Fruit fly (Drosophila melanogaster) whole organism, prepupa: ENCODE results near the gene CG10702.

Source experiments
- Blimp-1 ChIP-seq: fragments of 200-800 bp; sonication (Bioruptor generic); optimal IDR thresholded peaks from 3 replicates; lab custom pipeline; 2017; ENCODE audit warnings: missing biosample characterization, missing genetic modification characterization, mild to moderate bottlenecking, moderate library complexity, missing genetic modification reagents
- CG10631 ChIP-seq: fragments of 200-800 bp; sonication (Bioruptor generic); optimal IDR thresholded peaks from 2 replicates; lab custom pipeline; 2016; ENCODE audit warnings: missing biosample characterization, missing genetic modification characterization
- CG10669 ChIP-seq: fragments of 200-800 bp; sonication (Bioruptor generic); optimal IDR thresholded peaks from 3 replicates; lab custom pipeline; 2018; ENCODE audit warnings: missing biosample characterization, mild to moderate bottlenecking, missing genetic modification characterization, moderate library complexity
- CG11294 ChIP-seq: fragments of 200-800 bp; sonication (Bioruptor generic); IDR thresholded peaks from 2 replicates; pipeline ENCODE4 v1.3.6; 2022; ENCODE audit warnings: missing biosample characterization, missing genetic modification characterization
- CG11762 ChIP-seq: fragments of 200-800 bp; sonication (Bioruptor generic); optimal IDR thresholded peaks from 3 replicates; lab custom pipeline; 2016; ENCODE audit warnings: missing biosample characterization, missing genetic modification characterization; ENCODE audit not compliant: insufficient read depth
- CG1621 ChIP-seq: fragments of 200-800 bp; sonication (Bioruptor generic); optimal IDR thresholded peaks from 3 replicates; lab custom pipeline; 2018; ENCODE audit warnings: missing biosample characterization, mild to moderate bottlenecking, missing genetic modification characterization
- CG3032 ChIP-seq: fragments of 200-800 bp; optimal IDR thresholded peaks from 2 replicates; lab custom pipeline; 2019; ENCODE audit warnings: missing biosample characterization, mild to moderate bottlenecking, missing genetic modification characterization, moderate library complexity
- CG31627 ChIP-seq: fragments of 200-800 bp; sonication (Bioruptor generic); optimal IDR thresholded peaks from 3 replicates; lab custom pipeline; 2016; ENCODE audit warnings: missing biosample characterization, missing genetic modification characterization
- CG32006 ChIP-seq: fragments of 200-800 bp; sonication (Bioruptor generic); optimal IDR thresholded peaks from 3 replicates; lab custom pipeline; 2017; ENCODE audit warnings: missing biosample characterization, mild to moderate bottlenecking, missing genetic modification characterization
- CG34406 ChIP-seq: fragments of 200-800 bp; sonication (Bioruptor generic); optimal IDR thresholded peaks from 3 replicates; lab custom pipeline; 2016; ENCODE audit warnings: missing biosample characterization, missing genetic modification characterization
- CG3919 ChIP-seq: fragments of 200-800 bp; sonication (Bioruptor generic); optimal IDR thresholded peaks from 3 replicates; lab custom pipeline; 2016; ENCODE audit warnings: missing biosample characterization, missing genetic modification characterization
- CG4318 ChIP-seq: fragments of 200-800 bp; sonication (Bioruptor generic); optimal IDR thresholded peaks from 3 replicates; lab custom pipeline; 2017; ENCODE audit warnings: missing biosample characterization, mild to moderate bottlenecking, missing genetic modification characterization
- CG6163 ChIP-seq: fragments of 200-800 bp; sonication (Bioruptor generic); IDR thresholded peaks from 3 replicates; pipeline ENCODE4 v1.3.6; 2022; ENCODE audit warnings: missing biosample characterization, missing genetic modification characterization
- CG6276 ChIP-seq: fragments of 200-800 bp; sonication (Bioruptor generic); optimal IDR thresholded peaks from 2 replicates; lab custom pipeline; 2017; ENCODE audit warnings: missing biosample characterization, mild to moderate bottlenecking, missing genetic modification characterization
- CG6792 ChIP-seq: fragments of 200-800 bp; sonication (Bioruptor generic); optimal IDR thresholded peaks from 3 replicates; lab custom pipeline; 2016; ENCODE audit warnings: missing biosample characterization, missing genetic modification characterization
- CG6808 ChIP-seq: fragments of 200-800 bp; sonication (Bioruptor generic); optimal IDR thresholded peaks from 3 replicates; lab custom pipeline; 2017; ENCODE audit warnings: missing biosample characterization, missing genetic modification characterization, mild to moderate bottlenecking, moderate library complexity, missing genetic modification reagents
- CG6854 ChIP-seq: fragments of 200-800 bp; sonication (Bioruptor generic); optimal IDR thresholded peaks from 2 replicates; lab custom pipeline; 2017; ENCODE audit warnings: missing biosample characterization, mild to moderate bottlenecking, missing genetic modification characterization
- CG7368 ChIP-seq: fragments of 200-800 bp; sonication (Bioruptor generic); optimal IDR thresholded peaks from 3 replicates; lab custom pipeline; 2016; ENCODE audit warnings: missing biosample characterization, missing genetic modification characterization
- CG8319 ChIP-seq: fragments of 200-800 bp; sonication (Bioruptor generic); optimal IDR thresholded peaks from 3 replicates; lab custom pipeline; 2016; ENCODE audit warnings: missing biosample characterization, missing genetic modification characterization
- CG9139 ChIP-seq: fragments of 200-800 bp; sonication (Bioruptor generic); optimal IDR thresholded peaks from 3 replicates; lab custom pipeline; 2017; ENCODE audit warnings: missing biosample characterization, mild to moderate bottlenecking, missing genetic modification characterization
- Eip75B ChIP-seq: fragments of 200-800 bp; sonication (Bioruptor generic); optimal IDR thresholded peaks from 3 replicates; lab custom pipeline; 2016; ENCODE audit warnings: missing biosample characterization, missing genetic modification characterization
- Eip78C ChIP-seq: fragments of 200-800 bp; sonication (Bioruptor generic); peaks from one replicate; lab custom pipeline; 2016; ENCODE audit warnings: missing biosample characterization, missing genetic modification characterization
- Eip93F ChIP-seq: fragments of 200-800 bp; sonication (Bioruptor generic); optimal IDR thresholded peaks from 2 replicates; lab custom pipeline; 2016; ENCODE audit warnings: missing biosample characterization, mild to moderate bottlenecking, missing genetic modification characterization
- Ets21C ChIP-seq: fragments of 200-800 bp; sonication (Bioruptor generic); optimal IDR thresholded peaks from 3 replicates; lab custom pipeline; 2016; ENCODE audit warnings: missing biosample characterization, missing genetic modification characterization
- Gug ChIP-seq: fragments of 200-800 bp; sonication (Bioruptor generic); IDR thresholded peaks from 2 replicates; pipeline ENCODE4 v1.3.6; 2022; ENCODE audit warnings: missing biosample characterization, missing genetic modification characterization
- Hr38 ChIP-seq: sonication (Bioruptor generic); optimal IDR thresholded peaks from 2 replicates; lab custom pipeline; 2016; ENCODE audit warnings: missing biosample characterization, missing genetic modification characterization
- Hr39 ChIP-seq: fragments of 200-800 bp; sonication (Bioruptor generic); optimal IDR thresholded peaks from 2 replicates; lab custom pipeline; 2016; ENCODE audit warnings: missing biosample characterization, missing genetic modification characterization
- Hr4 ChIP-seq: fragments of 200-800 bp; sonication (Bioruptor generic); optimal IDR thresholded peaks from 3 replicates; lab custom pipeline; 2016; ENCODE audit warnings: missing biosample characterization, missing genetic modification characterization
- Met ChIP-seq: fragments of 200-800 bp; sonication (Bioruptor generic); optimal IDR thresholded peaks from 3 replicates; lab custom pipeline; 2016; ENCODE audit warnings: missing biosample characterization, missing genetic modification characterization
- OdsH ChIP-seq: fragments of 200-800 bp; sonication (Bioruptor generic); optimal IDR thresholded peaks from 3 replicates; lab custom pipeline; 2016; ENCODE audit warnings: missing biosample characterization, missing genetic modification characterization
- Smox ChIP-seq: fragments of 200-800 bp; sonication (Bioruptor generic); optimal IDR thresholded peaks from 3 replicates; lab custom pipeline; 2016; ENCODE audit warnings: missing biosample characterization, missing genetic modification characterization
- Sox102F ChIP-seq: fragments of 200-800 bp; sonication (Bioruptor generic); optimal IDR thresholded peaks from 2 replicates; lab custom pipeline; 2016; ENCODE audit warnings: missing biosample characterization, mild to moderate bottlenecking, missing genetic modification characterization
- Sox14 ChIP-seq: fragments of 200-800 bp; sonication (Bioruptor generic); optimal IDR thresholded peaks from 3 replicates; lab custom pipeline; 2016; ENCODE audit warnings: missing biosample characterization, missing genetic modification characterization
- Sox15 ChIP-seq: fragments of 200-800 bp; sonication (Bioruptor generic); optimal IDR thresholded peaks from 3 replicates; lab custom pipeline; 2016; ENCODE audit warnings: missing biosample characterization, missing genetic modification characterization
- achi ChIP-seq: fragments of 200-800 bp; sonication (Bioruptor generic); optimal IDR thresholded peaks from 3 replicates; lab custom pipeline; 2016; ENCODE audit warnings: missing biosample characterization, missing genetic modification characterization
- acj6 ChIP-seq: fragments of 200-800 bp; sonication (Bioruptor generic); optimal IDR thresholded peaks from 3 replicates; lab custom pipeline; 2016; ENCODE audit warnings: missing biosample characterization, missing genetic modification characterization
- cyc ChIP-seq: fragments of 200-800 bp; sonication (Bioruptor generic); optimal IDR thresholded peaks from 3 replicates; lab custom pipeline; 2016; ENCODE audit warnings: missing biosample characterization, missing genetic modification characterization
- dac ChIP-seq: fragments of 200-800 bp; sonication (Bioruptor generic); optimal IDR thresholded peaks from 2 replicates; lab custom pipeline; 2017; ENCODE audit warnings: missing biosample characterization, mild to moderate bottlenecking, missing genetic modification characterization
- dsx ChIP-seq: fragments of 200-800 bp; optimal IDR thresholded peaks from 3 replicates; lab custom pipeline; 2019; ENCODE audit warnings: missing biosample characterization, mild to moderate bottlenecking, missing genetic modification characterization, moderate library complexity; ENCODE audit not compliant: poor library complexity, severe bottlenecking
- eg ChIP-seq: fragments of 200-800 bp; sonication (Bioruptor generic); IDR thresholded peaks from 3 replicates; pipeline ENCODE4 v1.3.6; 2022; ENCODE audit warnings: missing biosample characterization, missing genetic modification characterization
- esn ChIP-seq: fragments of 200-800 bp; sonication (Bioruptor generic); optimal IDR thresholded peaks from 2 replicates; lab custom pipeline; 2016; ENCODE audit warnings: missing biosample characterization, mild to moderate bottlenecking, missing genetic modification characterization, moderate library complexity
- fd85E ChIP-seq: fragments of 200-800 bp; sonication (Bioruptor generic); optimal IDR thresholded peaks from 3 replicates; lab custom pipeline; 2016; ENCODE audit warnings: missing biosample characterization, missing genetic modification characterization
- fkh ChIP-seq: fragments of 200-800 bp; sonication (Bioruptor generic); optimal IDR thresholded peaks from 3 replicates; lab custom pipeline; 2017; ENCODE audit warnings: missing biosample characterization, mild to moderate bottlenecking, missing genetic modification characterization, moderate library complexity
- net ChIP-seq: fragments of 200-800 bp; sonication (Bioruptor generic); optimal IDR thresholded peaks from 3 replicates; lab custom pipeline; 2016; ENCODE audit warnings: missing biosample characterization, missing genetic modification characterization
- salr ChIP-seq, 2 experiments: fragments of 200-800 bp; sonication (Bioruptor generic); optimal IDR thresholded peaks; 3 replicates each; lab custom pipeline; 2016 to 2018; ENCODE audit warnings: missing biosample characterization in 2 of 2, missing genetic modification characterization in 2 of 2, mild to moderate bottlenecking in 1 of 2
- ss ChIP-seq, 2 experiments: fragments of 200-800 bp; sonication (Bioruptor generic); optimal IDR thresholded peaks; 2 replicates in 1 of 2; 3 replicates in 1 of 2; lab custom pipeline; 2017 to 2018; ENCODE audit warnings: mild to moderate bottlenecking in 2 of 2, missing biosample characterization in 2 of 2, missing genetic modification characterization in 2 of 2, moderate library complexity in 1 of 2
- svp ChIP-seq: fragments of 200-800 bp; sonication (Bioruptor generic); peaks from one replicate; lab custom pipeline; 2016; ENCODE audit warnings: missing biosample characterization, missing genetic modification characterization
- topi ChIP-seq: fragments of 200-800 bp; sonication (Bioruptor generic); optimal IDR thresholded peaks from 3 replicates; lab custom pipeline; 2016; ENCODE audit warnings: missing biosample characterization, missing genetic modification characterization
- vri ChIP-seq: fragments of 200-800 bp; sonication (Bioruptor generic); optimal IDR thresholded peaks from 3 replicates; lab custom pipeline; 2016; ENCODE audit warnings: missing biosample characterization, mild to moderate bottlenecking, missing genetic modification characterization

CG10702 gene

DNA sequence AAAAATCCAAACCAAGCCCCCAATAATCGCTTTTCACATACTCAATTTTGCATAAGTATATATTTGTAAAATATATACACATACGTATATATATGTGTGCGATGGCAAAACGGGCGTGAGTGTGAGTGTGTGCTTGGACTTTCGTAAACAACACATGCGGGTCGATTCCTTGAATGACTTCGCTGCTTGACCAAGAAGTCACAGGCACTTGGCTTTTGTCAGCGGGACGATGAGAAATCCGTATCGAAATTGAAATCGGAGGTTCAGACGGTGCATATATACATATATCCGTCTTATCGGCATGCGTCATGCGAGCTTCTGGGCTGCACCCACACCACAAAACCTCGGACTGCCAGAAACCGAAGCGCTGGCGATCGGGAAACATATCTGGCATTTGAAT, 34.6 kb downstream of the CG10702 start:
- TF ChIP-seq svp (GFP tag; lab: Kevin White, UChicago) (peak; percentile 90), fd85E (GFP tag; lab: Kevin White, UChicago) (no peak), Eip93F (peak; percentile 37), CG6163 (GFP tag; lab: Robert Waterston, UW) (no peak)

DNA sequence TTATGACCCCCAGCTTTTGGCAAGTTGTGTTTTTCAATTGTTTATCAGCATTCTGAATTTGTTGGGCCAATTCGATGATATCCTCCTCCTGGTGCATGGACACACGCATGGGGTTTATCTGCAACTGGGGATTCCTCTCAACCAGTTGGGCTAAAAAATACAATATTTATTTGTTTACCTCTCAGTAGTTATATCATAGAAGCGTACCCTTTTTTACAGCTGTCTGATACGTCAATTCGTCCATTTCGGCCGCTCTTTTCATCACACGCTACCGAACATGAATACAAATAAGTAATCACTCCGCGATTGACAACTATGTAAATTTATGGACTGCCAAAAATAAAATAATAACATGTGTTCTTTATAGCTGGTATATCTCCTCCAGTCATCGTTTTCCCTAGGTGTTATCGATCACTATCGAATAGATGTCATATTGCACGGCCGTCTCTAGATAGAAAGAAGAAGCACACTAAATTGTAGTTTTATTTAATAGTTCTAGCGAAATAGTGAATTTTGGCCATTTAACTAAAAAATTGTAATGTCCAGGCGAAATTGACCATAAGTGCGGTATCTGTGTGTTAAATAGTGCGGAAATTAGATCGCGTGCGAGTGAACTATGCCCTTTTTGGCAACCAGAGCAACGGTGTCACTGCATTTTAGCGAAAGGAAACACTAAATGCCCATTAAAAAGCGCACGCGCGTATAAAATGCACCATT, 35.3 kb downstream of the CG10702 start, which contains the start of the genes mib2 and CG31800:
TSS of gene mib2 (plus strand) at position 232 of the 717 bp plus-strand sequence.
TSS of gene CG31800 (minus strand) at position 364 of the 717 bp plus-strand sequence.
- TF ChIP-seq acj6 (GFP tag; lab: Kevin White, UChicago) (peak; percentile 3), ss (GFP tag; optimal IDR thresholded peaks at IDR 0.05; lab: Kevin White, UChicago) (no peak), CG6276 (GFP tag; lab: Kevin White, UChicago) (no peak), cyc (no peak), Hr39 (GFP tag; lab: Kevin White, UChicago) (no peak), Eip78C (peak; percentile 52), CG1621 (tag; lab: Kevin White, UChicago) (no peak), Hr38 (no peak), Smox (GFP tag; lab: Kevin White, UChicago) (no peak), Ets21C (GFP tag; lab: Kevin White, UChicago) (no peak), achi (GFP tag; lab: Kevin White, UChicago) (peak; percentile 16), CG7368 (no peak), CG11762 (GFP tag; lab: Kevin White, UChicago) (no peak), Eip93F (no peak), Eip75B (GFP tag; lab: Kevin White, UChicago) (no peak), CG3032 (tag; lab: Kevin White, UChicago) (no peak), CG34406 (GFP tag; lab: Kevin White, UChicago) (no peak), CG8319 (GFP tag; lab: Kevin White, UChicago) (no peak), salr (GFP tag; optimal IDR thresholded peaks at IDR 0.05; lab: Kevin White, UChicago) (no peak), CG32006 (GFP tag; lab: Kevin White, UChicago) (no peak), CG11294 (GFP tag; lab: Robert Waterston, UW) (no peak), CG6163 (GFP tag; lab: Robert Waterston, UW) (no peak), CG10631 (GFP tag; lab: Kevin White, UChicago) (no peak), CG9139 (no peak), CG4318 (GFP tag; lab: Kevin White, UChicago) (no peak), OdsH (no peak), Hr4 (no peak), CG3919 (no peak), topi (GFP tag; lab: Kevin White, UChicago) (no peak), fkh (GFP tag; lab: Kevin White, UChicago) (peak; percentile 36), CG6792 (GFP tag; lab: Kevin White, UChicago) (no peak), CG6854 (GFP tag; lab: Kevin White, UChicago) (no peak), Sox102F (no peak), svp (GFP tag; lab: Kevin White, UChicago) (peak; percentile 71), Met (no peak), dac (GFP tag; lab: Kevin White, UChicago) (no peak), vri (GFP tag; lab: Kevin White, UChicago) (no peak), esn (peak; percentile 21), Sox14 (GFP tag; lab: Kevin White, UChicago) (no peak), net (GFP tag; lab: Kevin White, UChicago) (no peak), Gug (no peak), Blimp-1 (GFP tag; lab: Kevin White, UChicago) (no peak), Sox15 (GFP tag; lab: Kevin White, UChicago) (no peak), CG31627 (GFP tag; lab: Kevin White, UChicago) (no peak), eg (GFP tag; lab: Robert Waterston, UW) (no peak), dsx (GFP tag; lab: Kevin White, UChicago) (peak; percentile 58), CG10669 (GFP tag; lab: Kevin White, UChicago) (no peak), CG6808 (peak; percentile 13)
